Worm (Caenorhabditis elegans) whole organism, L4/young adult: ENCODE results near the gene R148.4.

Source experiments
- W03F9.2 ChIP-seq: fragments of 150-350 bp; optimal IDR thresholded peaks from 2 replicates; lab custom pipeline; 2014; ENCODE audit warnings: missing biosample characterization, missing genetic modification characterization
- dao-5 ChIP-seq: sonication (generic microtip); optimal IDR thresholded peaks from 2 replicates; lab custom pipeline; 2016; ENCODE audit warnings: missing genotype, missing genetic modification characterization, moderate library complexity, missing compliant biosample characterization
- him-1 ChIP-seq: sonication (generic microtip); optimal IDR thresholded peaks from 2 replicates; lab custom pipeline; 2016; ENCODE audit warnings: missing genotype, missing genetic modification reagents, missing genetic modification characterization, missing compliant biosample characterization

DNA sequence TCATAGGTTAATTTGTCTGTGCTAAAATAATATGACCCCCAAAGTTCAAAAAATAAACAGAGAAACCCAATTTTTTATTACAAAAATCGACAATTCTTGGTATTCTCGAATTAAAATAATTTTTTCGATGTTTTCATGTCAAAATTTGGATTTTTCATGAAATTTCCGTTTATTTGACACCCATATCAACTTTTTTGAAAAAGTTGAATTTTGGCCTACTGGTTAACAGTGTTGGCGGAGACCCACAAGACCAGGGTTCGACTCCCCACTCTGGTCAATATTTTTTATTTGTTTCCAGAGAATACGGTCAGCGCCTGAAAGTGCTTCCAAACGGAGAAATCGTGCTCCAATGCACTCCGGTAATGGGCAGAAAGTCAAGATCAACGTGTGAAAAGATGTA lies 20.3 kb downstream of the R148.4 start:
- TF ChIP-seq W03F9.2 (tag; lab: Kevin White, UChicago) (no peak), him-1 (no peak), dao-5 (tag; lab: Kevin White, UChicago) (no peak)
